Fruit fly (Drosophila melanogaster) whole organism, pupa: ENCODE data around the gene CG34448.

ENCODE experiments used
- CG10348 ChIP-seq: fragments of 200-800 bp; sonication (Bioruptor generic); IDR thresholded peaks from 2 replicates; pipeline ENCODE4 v1.3.6; 2022; ENCODE audit warnings: missing biosample characterization, missing genetic modification characterization
- CG12605 ChIP-seq: fragments of 200-800 bp; sonication (Bioruptor generic); IDR thresholded peaks from 2 replicates; pipeline ENCODE4 v1.3.6; 2022; ENCODE audit warnings: missing biosample characterization, missing genetic modification characterization
- CG13204 ChIP-seq: fragments of 200-800 bp; sonication (Bioruptor generic); optimal IDR thresholded peaks from 2 replicates; lab custom pipeline; 2018; ENCODE audit warnings: missing biosample characterization, mild to moderate bottlenecking, missing genetic modification characterization, moderate library complexity
- CG14655 ChIP-seq: fragments of 200-800 bp; sonication (Bioruptor generic); optimal IDR thresholded peaks from 3 replicates; lab custom pipeline; 2017; ENCODE audit warnings: mild to moderate bottlenecking, missing biosample characterization, missing genetic modification reagents, missing genetic modification characterization
- CG15710 ChIP-seq: fragments of 200-800 bp; sonication (Bioruptor generic); optimal IDR thresholded peaks from 2 replicates; lab custom pipeline; 2018; ENCODE audit warnings: missing biosample characterization, mild to moderate bottlenecking, missing genetic modification characterization, moderate library complexity
- CG17806 ChIP-seq: fragments of 200-800 bp; sonication (Bioruptor generic); optimal IDR thresholded peaks from 2 replicates; lab custom pipeline; 2018; ENCODE audit warnings: missing biosample characterization, mild to moderate bottlenecking, missing genetic modification characterization, moderate library complexity
- CG32121 ChIP-seq: fragments of 200-800 bp; sonication (Bioruptor generic); IDR thresholded peaks from 2 replicates; pipeline ENCODE4 v1.3.6; 2022; ENCODE audit warnings: missing biosample characterization, missing genetic modification characterization
- CG34367 ChIP-seq: fragments of 200-800 bp; sonication (Bioruptor generic); optimal IDR thresholded peaks from 2 replicates; lab custom pipeline; 2018; ENCODE audit warnings: missing biosample characterization, mild to moderate bottlenecking, missing genetic modification characterization
- CG4496 ChIP-seq: fragments of 200-800 bp; sonication (Bioruptor generic); IDR thresholded peaks from 3 replicates; pipeline ENCODE4 v1.3.6; 2022; ENCODE audit warnings: missing biosample characterization, missing genetic modification characterization
- CG8159 ChIP-seq: fragments of 200-800 bp; sonication (Bioruptor generic); optimal IDR thresholded peaks from 3 replicates; lab custom pipeline; 2018; ENCODE audit warnings: missing biosample characterization, mild to moderate bottlenecking, missing genetic modification characterization, moderate library complexity
- CG8301 ChIP-seq: fragments of 200-800 bp; sonication (Bioruptor generic); optimal IDR thresholded peaks from 2 replicates; lab custom pipeline; 2018; ENCODE audit warnings: missing biosample characterization, mild to moderate bottlenecking, missing genetic modification characterization
- CG9948 ChIP-seq: fragments of 200-800 bp; sonication (Bioruptor generic); optimal IDR thresholded peaks from 2 replicates; lab custom pipeline; 2018; ENCODE audit warnings: missing biosample characterization, mild to moderate bottlenecking, missing genetic modification characterization, moderate library complexity
- D1 ChIP-seq: fragments of 200-800 bp; sonication (Bioruptor generic); optimal IDR thresholded peaks from 2 replicates; lab custom pipeline; 2018; ENCODE audit warnings: missing biosample characterization, mild to moderate bottlenecking, missing genetic modification characterization, moderate library complexity
- EcR ChIP-seq: fragments of 200-800 bp; sonication (Bioruptor generic); optimal IDR thresholded peaks from 3 replicates; lab custom pipeline; 2019; ENCODE audit warnings: missing biosample characterization, missing genetic modification characterization, mild to moderate bottlenecking, moderate library complexity, missing genetic modification reagents
- Ets98B ChIP-seq: fragments of 200-800 bp; sonication (Bioruptor generic); IDR thresholded peaks from 2 replicates; pipeline ENCODE4 v1.3.6; 2022; ENCODE audit warnings: missing biosample characterization, missing genetic modification characterization
- Pif1A ChIP-seq: fragments of 200-800 bp; sonication (Bioruptor generic); optimal IDR thresholded peaks from 3 replicates; lab custom pipeline; 2016; ENCODE audit warnings: missing biosample characterization, missing genetic modification characterization
- Pif1B ChIP-seq: fragments of 200-800 bp; sonication (Bioruptor generic); optimal IDR thresholded peaks from 3 replicates; lab custom pipeline; 2016; ENCODE audit warnings: missing biosample characterization, missing genetic modification characterization
- Snoo ChIP-seq: fragments of 200-800 bp; sonication (Bioruptor generic); optimal IDR thresholded peaks from 3 replicates; lab custom pipeline; 2017; ENCODE audit warnings: missing biosample characterization, mild to moderate bottlenecking, missing genetic modification characterization, inconsistent platforms
- fd96Ca ChIP-seq: fragments of 200-800 bp; sonication (Bioruptor generic); IDR thresholded peaks from 3 replicates; pipeline ENCODE4 v1.3.6; 2022; ENCODE audit warnings: missing biosample characterization, missing genetic modification characterization
- gl ChIP-seq: fragments of 200-800 bp; sonication (Bioruptor generic); optimal IDR thresholded peaks from 2 replicates; lab custom pipeline; 2018; ENCODE audit warnings: missing biosample characterization, mild to moderate bottlenecking, missing genetic modification characterization
- rn ChIP-seq: fragments of 200-800 bp; sonication (Bioruptor generic); IDR thresholded peaks from 2 replicates; pipeline ENCODE4 v1.3.6; 2022; ENCODE audit warnings: missing biosample characterization, missing genetic modification characterization

CG34448 gene

DNA sequence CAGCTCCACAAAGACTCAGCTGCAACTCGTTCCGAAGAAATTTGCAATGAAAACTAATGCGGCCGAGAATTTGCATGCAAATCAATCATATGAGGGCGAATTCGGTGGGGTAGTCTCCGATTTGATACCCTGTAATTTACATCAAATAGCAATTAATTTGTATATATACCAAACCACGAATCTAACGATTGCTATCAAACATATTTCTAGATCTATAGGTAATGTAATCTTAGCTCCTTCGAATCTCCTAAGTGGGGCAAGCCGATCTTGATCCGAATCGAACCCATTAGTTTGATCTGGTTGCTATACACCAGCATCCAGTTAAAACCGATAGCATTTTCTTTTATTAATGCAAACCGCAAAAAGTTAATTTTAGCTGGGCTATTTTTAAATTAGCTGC, 16.5 kb upstream of the CG34448 start:
- TF ChIP-seq CG32121 (0 out of 2 replicates have a peak, but pooled peaks have one; percentile 15), Pif1A (GFP tag; lab: Kevin White, UChicago) (peak; percentile 18), Ets98B (peak; percentile 24; the same call in 1 of the 2 replicates), CG17806 (tag; lab: Kevin White, UChicago) (no peak), fd96Ca (peak; percentile 39; the same call in 2 of the 3 replicates), CG9948 (tag; lab: Kevin White, UChicago) (no peak), CG14655 (GFP tag; lab: Kevin White, UChicago) (peak; percentile 35), CG8301 (tag; lab: Kevin White, UChicago) (peak; percentile 27), gl (tag; lab: Kevin White, UChicago) (no peak), CG34367 (tag; lab: Kevin White, UChicago) (peak; percentile 3)

DNA sequence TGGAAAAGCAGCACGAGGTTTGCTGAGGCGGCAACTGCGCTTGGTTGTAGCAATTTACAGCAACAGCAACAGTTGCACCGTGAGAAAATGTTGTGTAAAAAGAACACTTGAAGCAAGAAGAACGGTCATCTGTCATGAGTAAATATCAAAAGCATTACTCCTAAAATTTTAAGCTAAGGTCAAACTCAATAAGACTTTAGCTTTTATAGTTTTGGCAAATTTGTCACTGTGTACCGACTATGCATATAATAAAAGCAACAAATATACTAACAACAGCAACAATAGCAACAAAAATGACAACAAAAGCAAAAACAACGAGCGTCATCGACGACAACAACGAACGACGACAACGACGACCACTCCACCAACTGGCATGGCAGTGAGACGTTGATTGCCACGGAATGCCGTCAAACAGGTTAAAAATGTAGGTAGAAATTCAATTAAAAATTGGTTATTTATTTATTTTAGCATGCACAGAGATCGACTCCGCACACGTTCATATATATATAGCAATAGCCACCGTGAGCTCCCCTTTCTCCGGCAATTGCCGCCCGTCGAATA, 15.8 kb upstream of the CG34448 start:
- TF ChIP-seq CG34367 (tag; lab: Kevin White, UChicago), result peak; percentile 99
- TF ChIP-seq EcR, result peak; percentile 69
- peak; percentile 98 for TF ChIP-seq CG13204 (GFP tag; lab: Kevin White, UChicago)
- peak; percentile 98 for TF ChIP-seq fd96Ca
- peak; percentile 99 for TF ChIP-seq CG4496 (GFP tag; lab: Robert Waterston, UW)
- TF ChIP-seq CG9948 (tag; lab: Kevin White, UChicago), result peak; percentile 99
- peak; percentile 97 for TF ChIP-seq CG32121
- TF ChIP-seq CG8159, result peak; percentile 99
- peak; percentile 90 for TF ChIP-seq Snoo (tag; lab: Kevin White, UChicago)
- peak; percentile 99 for TF ChIP-seq CG17806 (tag; lab: Kevin White, UChicago)
- peak; percentile 98 for TF ChIP-seq CG8301 (tag; lab: Kevin White, UChicago)
- peak; percentile 97 for TF ChIP-seq D1 (tag; lab: Kevin White, UChicago)
- TF ChIP-seq Pif1B (GFP tag; lab: Kevin White, UChicago), result peak; percentile 97
- TF ChIP-seq Pif1A (GFP tag; lab: Kevin White, UChicago), result peak; percentile 99
- TF ChIP-seq CG12605 (GFP tag; lab: Robert Waterston, UW), result peak; percentile 97
- TF ChIP-seq CG14655 (GFP tag; lab: Kevin White, UChicago), result peak; percentile 98
- TF ChIP-seq Ets98B, result peak; percentile 98
- TF ChIP-seq CG10348, result peak; percentile 93
- peak; percentile 99 for TF ChIP-seq CG15710 (tag; lab: Kevin White, UChicago)
- TF ChIP-seq gl (tag; lab: Kevin White, UChicago), result peak; percentile 98
- peak; percentile 96 for TF ChIP-seq rn (GFP tag; lab: Robert Waterston, UW)

- peak; percentile 59 for TF ChIP-seq D1 (tag; lab: Kevin White, UChicago)
- TF ChIP-seq Ets98B, result no peak; the same call in 1 of the 2 replicates
- no peak for TF ChIP-seq fd96Ca
- peak; percentile 59 for TF ChIP-seq Pif1A (GFP tag; lab: Kevin White, UChicago)
- TF ChIP-seq CG14655 (GFP tag; lab: Kevin White, UChicago), result peak; percentile 64
- no peak for TF ChIP-seq rn (GFP tag; lab: Robert Waterston, UW)
- TF ChIP-seq CG8301 (tag; lab: Kevin White, UChicago), result peak; percentile 61
- TF ChIP-seq CG10348, result no peak
- TF ChIP-seq CG12605 (GFP tag; lab: Robert Waterston, UW), result no peak
- peak; percentile 74 for TF ChIP-seq CG34367 (tag; lab: Kevin White, UChicago)
- no peak for TF ChIP-seq gl (tag; lab: Kevin White, UChicago)
- peak; percentile 65 for TF ChIP-seq Pif1B (GFP tag; lab: Kevin White, UChicago)
- peak; percentile 78 for TF ChIP-seq CG17806 (tag; lab: Kevin White, UChicago)
- TF ChIP-seq CG9948 (tag; lab: Kevin White, UChicago), result peak; percentile 81
- TF ChIP-seq EcR, result peak; percentile 29
- peak; percentile 64; the same call in 2 of the 3 replicates for TF ChIP-seq CG4496 (GFP tag; lab: Robert Waterston, UW)
- no peak for TF ChIP-seq CG13204 (GFP tag; lab: Kevin White, UChicago)
- TF ChIP-seq Snoo (tag; lab: Kevin White, UChicago), result peak; percentile 9
- TF ChIP-seq CG8159, result peak; percentile 84
- peak; percentile 88 for TF ChIP-seq CG15710 (tag; lab: Kevin White, UChicago)
- TF ChIP-seq CG32121, result 0 out of 2 replicates have a peak, but pooled peaks have one; percentile 37
Observed at dm6 chr2L:2432809-2433493, 15.2 kb upstream of the CG34448 start.

dm6 chr2L:2430251-2430650, 12.5 kb upstream of the CG34448 start:
- no peak for TF ChIP-seq EcR
- TF ChIP-seq CG34367 (tag; lab: Kevin White, UChicago), result no peak
- TF ChIP-seq CG32121, result no peak
- TF ChIP-seq CG8159, result no peak
- no peak for TF ChIP-seq CG8301 (tag; lab: Kevin White, UChicago)
- no peak for TF ChIP-seq CG10348
- no peak for TF ChIP-seq Pif1A (GFP tag; lab: Kevin White, UChicago)
- no peak for TF ChIP-seq CG17806 (tag; lab: Kevin White, UChicago)
- TF ChIP-seq Ets98B, result no peak
- TF ChIP-seq CG14655 (GFP tag; lab: Kevin White, UChicago), result no peak
- no peak for TF ChIP-seq D1 (tag; lab: Kevin White, UChicago)
- no peak for TF ChIP-seq gl (tag; lab: Kevin White, UChicago)

dm6 chr2L:2429588-2429987, 11.8 kb upstream of the CG34448 start:
- no peak for TF ChIP-seq gl (tag; lab: Kevin White, UChicago)
- TF ChIP-seq CG13204 (GFP tag; lab: Kevin White, UChicago), result no peak
- TF ChIP-seq CG34367 (tag; lab: Kevin White, UChicago), result no peak
- no peak for TF ChIP-seq Pif1B (GFP tag; lab: Kevin White, UChicago)
- TF ChIP-seq Ets98B, result no peak
